Worm (Caenorhabditis elegans) whole organism, late embryonic: Measurements from ENCODE around the gene R10E4.3.
A peak's percentile ranks its signal among the peaks of the same experiment; 100 is the strongest.

Source experiments
- C08G9.2 ChIP-seq: sonication (generic microtip); optimal IDR thresholded peaks from 2 replicates; lab custom pipeline; 2016; ENCODE audit warnings: mild to moderate bottlenecking, missing genetic modification characterization, moderate library complexity, missing compliant biosample characterization
- K02D7.2 ChIP-seq: sonication (generic microtip); optimal IDR thresholded peaks from 2 replicates; lab custom pipeline; 2017; ENCODE audit warnings: mild to moderate bottlenecking, missing genetic modification characterization, missing compliant biosample characterization
- K09A11.1 ChIP-seq: sonication (generic microtip); optimal IDR thresholded peaks from 2 replicates; lab custom pipeline; 2017; ENCODE audit warnings: antibody characterized with exemption, mild to moderate bottlenecking, missing genetic modification characterization, missing compliant biosample characterization; ENCODE audit not compliant: insufficient read depth
- T23F11.4 ChIP-seq: fragments of 200-800 bp; sonication (Bioruptor generic); optimal IDR thresholded peaks from 2 replicates; lab custom pipeline; 2018; ENCODE audit warnings: mild to moderate bottlenecking, missing genetic modification characterization, missing compliant biosample characterization
- Y22D7AL.16 ChIP-seq: sonication (generic microtip); optimal IDR thresholded peaks from 2 replicates; lab custom pipeline; 2016; ENCODE audit warnings: missing genetic modification characterization, missing compliant biosample characterization
- ahr-1 ChIP-seq: sonication (generic microtip); optimal IDR thresholded peaks from 2 replicates; lab custom pipeline; 2016; ENCODE audit warnings: missing genetic modification characterization, missing compliant biosample characterization
- ceh-14 ChIP-seq: sonication (generic microtip); optimal IDR thresholded peaks from 2 replicates; lab custom pipeline; 2016; ENCODE audit warnings: missing genotype, missing genetic modification characterization, missing compliant biosample characterization
- ceh-18 ChIP-seq: sonication (generic microtip); optimal IDR thresholded peaks from 2 replicates; lab custom pipeline; 2016; ENCODE audit warnings: missing genetic modification characterization, missing compliant biosample characterization
- ceh-19 ChIP-seq: fragments of 200-800 bp; sonication (Bioruptor generic); optimal IDR thresholded peaks from 2 replicates; lab custom pipeline; 2018; ENCODE audit warnings: mild to moderate bottlenecking, missing genetic modification characterization, missing compliant biosample characterization
- ceh-22 ChIP-seq: sonication (generic microtip); optimal IDR thresholded peaks from 2 replicates; lab custom pipeline; 2017; ENCODE audit warnings: missing biosample characterization, missing genetic modification characterization
- ceh-24 ChIP-seq: sonication (generic microtip); optimal IDR thresholded peaks from 2 replicates; lab custom pipeline; 2016; ENCODE audit warnings: mild to moderate bottlenecking, missing genetic modification characterization, missing compliant biosample characterization
- ceh-30 ChIP-seq: fragments of 150-350 bp; optimal IDR thresholded peaks from 2 replicates; lab custom pipeline; 2014; ENCODE audit warnings: missing biosample characterization, missing genetic modification characterization
- ceh-34 ChIP-seq: sonication (generic microtip); optimal IDR thresholded peaks from 2 replicates; lab custom pipeline; 2016; ENCODE audit warnings: mild to moderate bottlenecking, missing genetic modification characterization, missing compliant biosample characterization
- ceh-45 ChIP-seq: fragments of 200-800 bp; sonication (Bioruptor generic); IDR thresholded peaks from 2 replicates; pipeline ENCODE4 v1.3.6; 2022; ENCODE audit warnings: missing genetic modification reagents, missing genetic modification characterization, missing compliant biosample characterization
- ceh-6 ChIP-seq: fragments of 200-800 bp; sonication (Bioruptor generic); optimal IDR thresholded peaks from 2 replicates; lab custom pipeline; 2018; ENCODE audit warnings: mild to moderate bottlenecking, missing genetic modification characterization, missing compliant biosample characterization
- ceh-9 ChIP-seq: sonication (generic microtip); optimal IDR thresholded peaks from 2 replicates; lab custom pipeline; 2016; ENCODE audit warnings: mild to moderate bottlenecking, missing genetic modification characterization, inconsistent platforms, missing compliant biosample characterization
- dmd-4 ChIP-seq: sonication (generic microtip); optimal IDR thresholded peaks from 2 replicates; lab custom pipeline; 2016; ENCODE audit warnings: borderline replicate concordance, missing genetic modification characterization, missing compliant biosample characterization
- dve-1 ChIP-seq: sonication (generic microtip); optimal IDR thresholded peaks from 2 replicates; lab custom pipeline; 2017; ENCODE audit warnings: antibody characterized with exemption, mild to moderate bottlenecking, missing genetic modification characterization, missing compliant biosample characterization
- ets-4 ChIP-seq: sonication (generic microtip); optimal IDR thresholded peaks from 2 replicates; lab custom pipeline; 2016; ENCODE audit warnings: missing genetic modification characterization, missing compliant biosample characterization
- eyg-1 ChIP-seq: sonication (generic microtip); optimal IDR thresholded peaks from 2 replicates; lab custom pipeline; 2016; ENCODE audit warnings: missing genotype, missing genetic modification characterization, missing compliant biosample characterization
- fax-1 ChIP-seq: sonication (generic microtip); optimal IDR thresholded peaks from 2 replicates; lab custom pipeline; 2016; ENCODE audit warnings: missing genotype, missing genetic modification characterization, missing compliant biosample characterization
- fkh-10 ChIP-seq: fragments of 150-350 bp; optimal IDR thresholded peaks from 2 replicates; lab custom pipeline; 2014; ENCODE audit warnings: missing biosample characterization, missing genetic modification reagents, missing genetic modification characterization
- hlh-30 ChIP-seq: sonication (generic microtip); optimal IDR thresholded peaks from 2 replicates; lab custom pipeline; 2017; ENCODE audit warnings: antibody characterized with exemption, missing genetic modification characterization, missing compliant biosample characterization; ENCODE audit not compliant: insufficient read depth
- hlh-8 ChIP-seq: sonication (generic microtip); optimal IDR thresholded peaks from 2 replicates; lab custom pipeline; 2016; ENCODE audit warnings: missing genotype, missing genetic modification characterization, missing compliant biosample characterization
- lim-6 ChIP-seq: sonication (generic microtip); optimal IDR thresholded peaks from 2 replicates; lab custom pipeline; 2016; ENCODE audit warnings: missing genetic modification characterization, missing compliant biosample characterization
- madf-2 ChIP-seq: sonication (generic microtip); optimal IDR thresholded peaks from 2 replicates; lab custom pipeline; 2017; ENCODE audit warnings: missing genetic modification characterization, missing compliant biosample characterization
- mec-3 ChIP-seq: sonication (generic microtip); optimal IDR thresholded peaks from 2 replicates; lab custom pipeline; 2016; ENCODE audit warnings: borderline replicate concordance, missing genetic modification characterization, missing compliant biosample characterization
- nfya-1 ChIP-seq: sonication (generic microtip); optimal IDR thresholded peaks from 2 replicates; lab custom pipeline; 2017; ENCODE audit warnings: missing genetic modification characterization, mild to moderate bottlenecking, missing compliant biosample characterization, antibody characterized with exemption, moderate library complexity
- nhr-11 ChIP-seq: fragments of 150-350 bp; optimal IDR thresholded peaks from 2 replicates; lab custom pipeline; 2014; ENCODE audit warnings: missing biosample characterization, missing genetic modification characterization
- nhr-232 ChIP-seq: sonication (generic microtip); optimal IDR thresholded peaks from 2 replicates; lab custom pipeline; 2016; ENCODE audit warnings: missing genetic modification characterization, missing compliant biosample characterization
- npax-4 ChIP-seq: sonication (generic microtip); optimal IDR thresholded peaks from 2 replicates; lab custom pipeline; 2016; ENCODE audit warnings: missing genetic modification characterization, missing compliant biosample characterization
- pag-3 ChIP-seq: sonication (generic microtip); optimal IDR thresholded peaks from 2 replicates; lab custom pipeline; 2016; ENCODE audit warnings: missing compliant biosample characterization, missing genetic modification characterization, borderline replicate concordance
- pat-9 ChIP-seq: fragments of 200-800 bp; sonication (Bioruptor generic); optimal IDR thresholded peaks from 2 replicates; lab custom pipeline; 2018; ENCODE audit warnings: mild to moderate bottlenecking, missing genetic modification characterization, moderate library complexity, missing compliant biosample characterization
- pha-2 ChIP-seq: sonication (generic microtip); optimal IDR thresholded peaks from 2 replicates; lab custom pipeline; 2017; ENCODE audit warnings: mild to moderate bottlenecking, missing genetic modification characterization, missing compliant biosample characterization
- pha-4 ChIP-seq: fragments of 150-350 bp; optimal IDR thresholded peaks from 2 replicates; lab custom pipeline; 2018; ENCODE audit warnings: missing biosample characterization, missing genetic modification reagents, missing genetic modification characterization
- pros-1 ChIP-seq: fragments of 150-350 bp; optimal IDR thresholded peaks from 2 replicates; lab custom pipeline; 2014; ENCODE audit warnings: missing biosample characterization, missing genetic modification reagents, missing genetic modification characterization
- ref-2 ChIP-seq: sonication (generic microtip); optimal IDR thresholded peaks from 2 replicates; lab custom pipeline; 2016; ENCODE audit warnings: missing genetic modification characterization, missing compliant biosample characterization
- rnt-1 ChIP-seq: sonication (generic microtip); optimal IDR thresholded peaks from 2 replicates; lab custom pipeline; 2016; ENCODE audit warnings: missing genetic modification characterization, missing compliant biosample characterization
- sdc-2 ChIP-seq: sonication (generic microtip); optimal IDR thresholded peaks from 2 replicates; lab custom pipeline; 2016; ENCODE audit warnings: missing genotype, missing genetic modification characterization, missing compliant biosample characterization
- sox-2 ChIP-seq: fragments of 200-800 bp; sonication (Bioruptor generic); IDR thresholded peaks from 2 replicates; pipeline ENCODE4 v1.3.6; 2022; ENCODE audit warnings: missing genetic modification reagents, missing genetic modification characterization, missing compliant biosample characterization
- sox-4 ChIP-seq: sonication (generic microtip); optimal IDR thresholded peaks from 2 replicates; lab custom pipeline; 2017; ENCODE audit warnings: mild to moderate bottlenecking, missing genetic modification characterization, inconsistent platforms, missing compliant biosample characterization
- syd-9 ChIP-seq: sonication (generic microtip); optimal IDR thresholded peaks from 2 replicates; lab custom pipeline; 2016; ENCODE audit warnings: mild to moderate bottlenecking, missing genetic modification characterization, moderate library complexity, missing compliant biosample characterization
- tbx-2 ChIP-seq: sonication (generic microtip); optimal IDR thresholded peaks from 2 replicates; lab custom pipeline; 2016; ENCODE audit warnings: missing genetic modification characterization, missing compliant biosample characterization
- unc-55 ChIP-seq: sonication (generic microtip); optimal IDR thresholded peaks from 2 replicates; lab custom pipeline; 2017; ENCODE audit warnings: missing biosample characterization, missing genetic modification reagents, missing genetic modification characterization
- unc-86 ChIP-seq: sonication (generic microtip); optimal IDR thresholded peaks from 2 replicates; lab custom pipeline; 2016; ENCODE audit warnings: missing genetic modification characterization, missing compliant biosample characterization
- zip-5 ChIP-seq: sonication (generic microtip); optimal IDR thresholded peaks from 2 replicates; lab custom pipeline; 2016; ENCODE audit warnings: missing genetic modification characterization, missing compliant biosample characterization
- ztf-16 ChIP-seq: sonication (generic microtip); optimal IDR thresholded peaks from 2 replicates; lab custom pipeline; 2017; ENCODE audit warnings: missing genetic modification characterization, missing compliant biosample characterization

Gene R10E4.3

DNA sequence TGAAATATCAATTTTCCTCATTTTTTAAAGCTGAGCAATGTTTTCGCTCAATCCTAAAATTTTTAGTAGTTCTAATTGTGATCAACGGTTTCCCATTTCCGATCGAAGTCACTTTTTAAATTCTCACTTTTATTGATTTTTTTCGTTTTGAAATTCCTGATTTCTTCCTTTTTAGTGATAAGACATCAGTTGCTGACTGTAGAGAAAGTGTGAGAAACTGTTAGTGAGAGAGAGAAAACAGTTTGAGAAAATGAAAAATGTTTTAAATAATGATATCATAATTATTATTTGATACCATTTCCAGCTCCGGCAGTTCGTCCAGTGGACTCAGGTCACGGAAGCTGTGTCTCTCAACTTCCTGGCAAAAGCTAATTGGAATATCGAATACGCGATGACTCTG lies 27.2 kb upstream of the R10E4.3 start:
- no peak for TF ChIP-seq pha-4
- no peak for TF ChIP-seq T23F11.4 (GFP tag; lab: Kevin White, UChicago)
- no peak for TF ChIP-seq K09A11.1 (tag; lab: Kevin White, UChicago)
- no peak for TF ChIP-seq eyg-1 (tag; lab: Kevin White, UChicago)
- no peak for TF ChIP-seq hlh-30 (tag; lab: Kevin White, UChicago)
- no peak for TF ChIP-seq zip-5
- no peak for TF ChIP-seq tbx-2 (tag; lab: Kevin White, UChicago)
- no peak for TF ChIP-seq ahr-1 (tag; lab: Kevin White, UChicago)
- TF ChIP-seq dmd-4 (tag; lab: Kevin White, UChicago), result no peak
- TF ChIP-seq nfya-1 (tag; lab: Kevin White, UChicago), result no peak
- TF ChIP-seq ref-2 (tag; lab: Kevin White, UChicago), result no peak
- no peak for TF ChIP-seq C08G9.2 (tag; lab: Kevin White, UChicago)
- no peak for TF ChIP-seq fax-1 (tag; lab: Kevin White, UChicago)
- no peak for TF ChIP-seq ceh-19
- no peak for TF ChIP-seq ceh-9 (tag; lab: Kevin White, UChicago)
- TF ChIP-seq ceh-24 (tag; lab: Kevin White, UChicago), result no peak
- no peak for TF ChIP-seq pag-3 (tag; lab: Kevin White, UChicago)
- no peak for TF ChIP-seq nhr-11
- TF ChIP-seq ets-4 (tag; lab: Kevin White, UChicago), result no peak
- TF ChIP-seq lim-6 (tag; lab: Kevin White, UChicago), result no peak

- TF ChIP-seq pag-3 (tag; lab: Kevin White, UChicago) (no peak), zip-5 (no peak), ceh-34 (tag; lab: Kevin White, UChicago) (no peak), nfya-1 (tag; lab: Kevin White, UChicago) (peak; percentile 27), K02D7.2 (tag; lab: Kevin White, UChicago) (no peak), nhr-11 (no peak), ceh-22 (tag; lab: Kevin White, UChicago) (no peak), fax-1 (tag; lab: Kevin White, UChicago) (no peak), ceh-14 (no peak), C08G9.2 (tag; lab: Kevin White, UChicago) (no peak), unc-86 (tag; lab: Kevin White, UChicago) (no peak), ceh-9 (tag; lab: Kevin White, UChicago) (no peak), sox-2 (GFP tag; lab: Robert Waterston, UW) (no peak), ceh-6 (GFP tag; lab: Kevin White, UChicago) (no peak), nhr-232 (no peak), unc-55 (peak; percentile 58), pha-4 (no peak), T23F11.4 (GFP tag; lab: Kevin White, UChicago) (no peak), ahr-1 (tag; lab: Kevin White, UChicago) (no peak), npax-4 (tag; lab: Kevin White, UChicago) (no peak), madf-2 (tag; lab: Kevin White, UChicago) (no peak), Y22D7AL.16 (no peak), pros-1 (no peak), K09A11.1 (tag; lab: Kevin White, UChicago) (no peak), fkh-10 (GFP tag; lab: Kevin White, UChicago) (no peak), hlh-8 (tag; lab: Kevin White, UChicago) (no peak), rnt-1 (tag; lab: Kevin White, UChicago) (no peak), pha-2 (no peak), ceh-18 (tag; lab: Kevin White, UChicago) (no peak), sdc-2 (tag; lab: Kevin White, UChicago) (no peak), ceh-30 (peak; percentile 12), tbx-2 (tag; lab: Kevin White, UChicago) (peak; percentile 15), ets-4 (tag; lab: Kevin White, UChicago) (no peak), ztf-16 (tag; lab: Kevin White, UChicago) (no peak), mec-3 (tag; lab: Kevin White, UChicago) (no peak), pat-9 (tag; lab: Kevin White, UChicago) (no peak), sox-4 (tag; lab: Kevin White, UChicago) (no peak), syd-9 (tag; lab: Kevin White, UChicago) (no peak), ceh-45 (GFP tag; lab: Robert Waterston, UW) (no peak), eyg-1 (tag; lab: Kevin White, UChicago) (no peak), dve-1 (tag; lab: Kevin White, UChicago) (no peak)
Measured at ce11 chrIII:4313061-4313962, 26.0 kb upstream of the R10E4.3 start, which contains the start of the genes evl-14 and dcn-1. Gene evl-14 (minus strand): TSS chrIII:4313128. Gene dcn-1 (plus strand): TSS chrIII:4313912.
